Worm (Caenorhabditis elegans): ENCODE measurements around the gene C29F7.3.

DNA sequence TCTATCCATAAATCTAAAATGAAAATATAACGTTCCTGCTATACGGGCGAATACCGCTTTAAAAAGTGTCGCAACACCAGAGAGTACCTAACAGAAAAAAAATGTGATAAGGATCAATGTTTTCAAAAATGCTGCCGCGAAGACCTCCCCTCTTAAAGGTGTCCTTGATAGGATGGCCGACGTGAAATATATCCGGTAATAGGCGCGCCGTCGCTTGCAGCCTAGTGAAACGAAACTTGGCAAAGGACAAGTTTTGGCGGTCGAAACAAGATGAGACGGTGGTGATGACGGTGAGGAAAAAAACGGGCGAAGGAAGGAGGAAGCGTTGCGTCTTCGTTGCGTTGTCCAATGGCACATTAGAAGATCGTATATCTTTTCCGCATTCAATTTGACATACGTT is 30.9 kb downstream of the C29F7.3 start:
- no peak for TF ChIP-seq dao-5 (tag; optimal IDR thresholded peaks at IDR 0.05)
- no peak for TF ChIP-seq him-1 (tag; optimal IDR thresholded peaks at IDR 0.05)

Measured in whole organism, L4/young adult.